Worm (Caenorhabditis elegans) whole organism, L4 larva: Measurements from ENCODE around the gene ZK112.4.

ENCODE experiments used
- lsy-2 ChIP-seq, 2 experiments: fragments of 150-350 bp in 1 of 2; sonication (generic microtip) in 1 of 2; optimal IDR thresholded peaks; 2 replicates each; lab custom pipeline; 2014 to 2017; ENCODE audit warnings: missing biosample characterization in 2 of 2, missing genetic modification characterization in 2 of 2
- skn-1 ChIP-seq: fragments of 150-350 bp; optimal IDR thresholded peaks from 2 replicates; lab custom pipeline; 2014; ENCODE audit warnings: missing biosample characterization, missing genetic modification characterization

DNA sequence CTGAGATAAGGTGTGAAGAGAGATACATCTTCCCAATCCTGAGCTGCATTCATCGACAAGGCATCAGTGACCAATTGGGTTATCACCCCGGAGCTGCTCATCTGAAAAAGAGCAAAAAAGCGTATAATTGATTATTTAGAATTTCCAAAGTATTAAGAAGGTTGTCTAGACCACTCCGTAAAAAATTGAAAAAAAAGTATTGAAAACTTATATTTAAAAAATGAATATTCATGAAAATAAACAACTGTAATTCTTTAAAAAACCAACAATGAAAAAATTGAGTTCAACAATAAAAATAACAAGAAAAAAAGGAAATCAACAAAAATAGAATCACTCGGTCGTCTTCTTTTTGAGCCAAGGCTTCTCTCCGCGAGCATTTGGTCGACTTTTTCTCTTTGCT, 33.7 kb upstream of the ZK112.4 start, which contains the start of gene mtx-2:
- TF ChIP-seq skn-1 (tag; lab: Kevin White, UChicago) (no peak), lsy-2 (tag; optimal IDR thresholded peaks at IDR 0.05; lab: Kevin White, UChicago) (no peak)
